Worm (Caenorhabditis elegans): Measurements from ENCODE around the gene ZK1067.3.
A peak's percentile ranks its signal among the peaks of the same experiment; 100 is the strongest.

ZK1067.3 gene

ce11 chrII:9232493-9232892, 9.4 kb downstream of the ZK1067.3 start:
- TF ChIP-seq nhr-48 (tag; optimal IDR thresholded peaks at IDR 0.05) (no peak), ztf-7 (tag; optimal IDR thresholded peaks at IDR 0.05) (no peak), lin-29 (GFP tag; IDR thresholded peaks at IDR 0.05) (no peak)

ce11 chrII:9232923-9233322, 9.9 kb downstream of the ZK1067.3 start, which contains the start of gene T26C5.2:
Gene T26C5.2 (plus strand): TSS chrII:9233223.
- no peak for TF ChIP-seq gei-8 (GFP tag; optimal IDR thresholded peaks at IDR 0.05)
- TF ChIP-seq T26A8.4 (GFP tag; IDR thresholded peaks at IDR 0.05): no peak
- TF ChIP-seq unc-39 (tag; optimal IDR thresholded peaks at IDR 0.05): no peak
- no peak for TF ChIP-seq spr-1 (tag; optimal IDR thresholded peaks at IDR 0.05)
- no peak for TF ChIP-seq egl-27 (tag; optimal IDR thresholded peaks at IDR 0.05)
- no peak for TF ChIP-seq hlh-30 (tag; optimal IDR thresholded peaks at IDR 0.05; ENCODE audit: insufficient read depth)
- TF ChIP-seq lsy-2 (tag; optimal IDR thresholded peaks at IDR 0.05): no peak
- TF ChIP-seq tag-97 (GFP tag; IDR thresholded peaks at IDR 0.05): no peak
- TF ChIP-seq nhr-111 (GFP tag; optimal IDR thresholded peaks at IDR 0.05): no peak
- TF ChIP-seq F10B5.3 (tag; optimal IDR thresholded peaks at IDR 0.05): no peak
- TF ChIP-seq mdt-29 (GFP tag; IDR thresholded peaks at IDR 0.05): no peak
- no peak for TF ChIP-seq ztf-7 (tag; optimal IDR thresholded peaks at IDR 0.05)
- no peak for TF ChIP-seq fos-1 (tag; optimal IDR thresholded peaks at IDR 0.05)
- no peak for TF ChIP-seq lin-13 (GFP tag; optimal IDR thresholded peaks at IDR 0.05)

ce11 chrII:9233813-9234212, 10.7 kb downstream of the ZK1067.3 start:
- TF ChIP-seq nhr-28 (tag; optimal IDR thresholded peaks at IDR 0.05) (peak; percentile 28), ceh-28 (tag; optimal IDR thresholded peaks at IDR 0.05) (no peak), unc-62 (GFP tag; optimal IDR thresholded peaks at IDR 0.05 in 1 of 2) (peak in 1 of 2 experiments; percentile 63), unc-62 (tag; optimal IDR thresholded peaks at IDR 0.05) (no peak), mxl-3 (GFP tag; optimal IDR thresholded peaks at IDR 0.05) (peak; percentile 52)

ce11 chrII:9236283-9236682, 13.2 kb downstream of the ZK1067.3 start, which contains the start of gene T26C5.3:
Gene T26C5.3 (plus strand): TSS chrII:9236583.
- TF ChIP-seq ceh-82 (tag; optimal IDR thresholded peaks at IDR 0.05) (no peak), mep-1 (tag; optimal IDR thresholded peaks at IDR 0.05) (no peak), lim-7 (GFP tag; IDR thresholded peaks at IDR 0.05) (no peak), ZK337.2 (GFP tag; IDR thresholded peaks at IDR 0.05) (no peak), vab-7 (GFP tag; IDR thresholded peaks at IDR 0.05) (no peak), tra-1 (GFP tag; IDR thresholded peaks at IDR 0.05) (no peak), attf-4 (tag; optimal IDR thresholded peaks at IDR 0.05) (no peak), nhr-237 (tag; optimal IDR thresholded peaks at IDR 0.05) (no peak), set-16 (GFP tag; IDR thresholded peaks at IDR 0.05) (no peak), snpc-4 (tag; optimal IDR thresholded peaks at IDR 0.05) (no peak), mdl-1 (tag; optimal IDR thresholded peaks at IDR 0.05) (no peak), daf-16 (GFP tag; optimal IDR thresholded peaks at IDR 0.05) (no peak), daf-16 (tag; optimal IDR thresholded peaks at IDR 0.05) (no peak)

DNA sequence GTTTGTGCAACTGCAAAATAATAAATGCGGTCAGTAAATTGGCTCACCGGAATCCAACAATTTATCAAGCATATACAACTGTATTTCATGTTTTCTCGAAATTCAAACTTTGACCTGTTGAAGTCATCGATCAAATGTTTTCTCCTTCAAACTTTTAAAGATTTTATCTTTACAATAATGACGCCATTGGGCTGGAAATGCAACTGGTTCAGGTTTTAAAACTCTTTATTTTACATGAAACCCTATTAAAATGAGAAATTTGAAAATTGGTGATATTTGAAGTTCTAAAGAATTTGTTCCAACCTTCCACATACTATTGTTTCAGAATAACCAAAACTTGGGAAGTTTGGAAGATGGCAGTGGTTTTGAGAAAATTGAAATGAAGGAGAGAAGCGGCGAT, 13.9 kb downstream of the ZK1067.3 start:
- TF ChIP-seq nhr-48 (tag; optimal IDR thresholded peaks at IDR 0.05) (no peak), aha-1 (tag) (peak; percentile 63)

- TF ChIP-seq madf-9 (GFP tag; conservative IDR thresholded peaks at IDR 0.05): no peak
- TF ChIP-seq nhr-28 (tag; optimal IDR thresholded peaks at IDR 0.05): peak; percentile 1
Measured at ce11 chrII:9237719-9238118, 14.7 kb downstream of the ZK1067.3 start.

Data from whole organism, L4 larva.